Fruit fly (Drosophila melanogaster) whole organism, embryonic: ENCODE measurements around the gene Sbf.

ENCODE experiments used
- ATbp ChIP-seq: fragments of 200-800 bp; sonication (Bioruptor generic); optimal IDR thresholded peaks from 2 replicates; lab custom pipeline; 2017; ENCODE audit warnings: missing biosample characterization, mild to moderate bottlenecking, missing genetic modification characterization, missing genetic modification reagents
- Atf-2 ChIP-seq: fragments of 200-800 bp; sonication (Bioruptor generic); optimal IDR thresholded peaks from 2 replicates; lab custom pipeline; 2016; ENCODE audit warnings: missing biosample characterization, missing genetic modification characterization
- CG10462 ChIP-seq: fragments of 200-800 bp; sonication (Bioruptor generic); optimal IDR thresholded peaks from 2 replicates; lab custom pipeline; 2016; ENCODE audit warnings: missing biosample characterization, missing genetic modification characterization
- CG14050 ChIP-seq: fragments of 200-800 bp; sonication (Bioruptor generic); IDR thresholded peaks from 3 replicates; pipeline ENCODE4 v1.3.6; 2022; ENCODE audit warnings: missing biosample characterization, missing genetic modification characterization
- CG15479 ChIP-seq: fragments of 200-800 bp; sonication (Bioruptor generic); optimal IDR thresholded peaks from 3 replicates; lab custom pipeline; 2019; ENCODE audit warnings: missing biosample characterization, mild to moderate bottlenecking, missing genetic modification characterization, moderate library complexity
- CG18764 ChIP-seq: fragments of 200-800 bp; sonication (Bioruptor generic); optimal IDR thresholded peaks from 3 replicates; lab custom pipeline; 2016; ENCODE audit warnings: missing biosample characterization, missing genetic modification characterization
- CG2120 ChIP-seq: fragments of 200-800 bp; sonication (Bioruptor generic); optimal IDR thresholded peaks from 3 replicates; lab custom pipeline; 2016; ENCODE audit warnings: missing biosample characterization, missing genetic modification characterization
- CG30403 ChIP-seq: fragments of 200-800 bp; sonication (Bioruptor generic); optimal IDR thresholded peaks from 3 replicates; lab custom pipeline; 2016; ENCODE audit warnings: missing biosample characterization, missing genetic modification characterization
- CG3281 ChIP-seq: fragments of 200-800 bp; sonication (Bioruptor generic); optimal IDR thresholded peaks from 3 replicates; lab custom pipeline; 2017; ENCODE audit warnings: missing biosample characterization, mild to moderate bottlenecking, missing genetic modification characterization
- CG34376 ChIP-seq: fragments of 200-800 bp; sonication (Bioruptor generic); optimal IDR thresholded peaks from 2 replicates; lab custom pipeline; 2018; ENCODE audit warnings: missing biosample characterization, mild to moderate bottlenecking, missing genetic modification characterization
- CG3847 ChIP-seq: fragments of 200-800 bp; sonication (Bioruptor generic); IDR thresholded peaks from 2 replicates; pipeline ENCODE4 v1.3.6; 2022; ENCODE audit warnings: missing biosample characterization, missing genetic modification characterization
- CG4404 ChIP-seq: fragments of 200-800 bp; sonication (Bioruptor generic); IDR thresholded peaks from 2 replicates; pipeline ENCODE4 v1.3.6; 2022; ENCODE audit warnings: missing biosample characterization, missing genetic modification characterization
- CG6683 ChIP-seq: fragments of 200-800 bp; sonication (Bioruptor generic); optimal IDR thresholded peaks from 2 replicates; lab custom pipeline; 2017; ENCODE audit warnings: missing biosample characterization, mild to moderate bottlenecking, missing genetic modification characterization, missing genetic modification reagents
- CG6689 ChIP-seq: fragments of 200-800 bp; sonication (Bioruptor generic); IDR thresholded peaks from 2 replicates; pipeline ENCODE4 v1.3.6; 2022; ENCODE audit warnings: missing biosample characterization, missing genetic modification characterization
- CG6854 ChIP-seq: fragments of 200-800 bp; sonication (Bioruptor generic); optimal IDR thresholded peaks from 3 replicates; lab custom pipeline; 2017; ENCODE audit warnings: missing biosample characterization, mild to moderate bottlenecking, missing genetic modification characterization
- CG7786 ChIP-seq: fragments of 200-800 bp; sonication (Bioruptor generic); optimal IDR thresholded peaks from 2 replicates; lab custom pipeline; 2016; ENCODE audit warnings: missing biosample characterization, missing genetic modification characterization
- CG7928 ChIP-seq: fragments of 200-800 bp; sonication (Bioruptor generic); optimal IDR thresholded peaks from 2 replicates; lab custom pipeline; 2017; ENCODE audit warnings: missing biosample characterization, mild to moderate bottlenecking, missing genetic modification characterization
- CG7987 ChIP-seq: fragments of 200-800 bp; sonication (Bioruptor generic); optimal IDR thresholded peaks from 2 replicates; lab custom pipeline; 2018; ENCODE audit warnings: missing biosample characterization, mild to moderate bottlenecking, missing genetic modification characterization, moderate library complexity
- CG8281 ChIP-seq: fragments of 200-800 bp; sonication (Bioruptor generic); optimal IDR thresholded peaks from 2 replicates; lab custom pipeline; 2018; ENCODE audit warnings: missing biosample characterization, mild to moderate bottlenecking, missing genetic modification characterization, moderate library complexity
- CG8290 ChIP-seq, 3 experiments: fragments of 200-800 bp; sonication (Bioruptor generic); optimal IDR thresholded peaks; 2 replicates each; lab custom pipeline; 2016 to 2019; ENCODE audit warnings: missing biosample characterization in 3 of 3, missing genetic modification characterization in 3 of 3, mild to moderate bottlenecking in 2 of 3, moderate library complexity in 1 of 3
- Camta ChIP-seq: fragments of 200-800 bp; sonication (Bioruptor generic); optimal IDR thresholded peaks from 2 replicates; lab custom pipeline; 2016; ENCODE audit warnings: missing biosample characterization, missing genetic modification characterization
- D19B ChIP-seq: fragments of 200-800 bp; sonication (Bioruptor generic); optimal IDR thresholded peaks from 2 replicates; lab custom pipeline; 2017; ENCODE audit warnings: missing biosample characterization, mild to moderate bottlenecking, missing genetic modification characterization
- E2f1 ChIP-seq: fragments of 200-800 bp; sonication (Bioruptor generic); IDR thresholded peaks from 2 replicates; pipeline ENCODE4 v1.3.6; 2022; ENCODE audit warnings: missing biosample characterization, missing genetic modification characterization
- H15 ChIP-seq: fragments of 200-800 bp; sonication (Bioruptor generic); IDR thresholded peaks from 3 replicates; pipeline ENCODE4 v1.3.6; 2022; ENCODE audit warnings: missing biosample characterization, missing genetic modification characterization
- HLH54F ChIP-seq: fragments of 200-800 bp; sonication (Bioruptor generic); optimal IDR thresholded peaks from 3 replicates; lab custom pipeline; 2016; ENCODE audit warnings: missing biosample characterization, missing genetic modification characterization
- Oaz ChIP-seq: fragments of 200-800 bp; sonication (Bioruptor generic); IDR thresholded peaks from 2 replicates; pipeline ENCODE4 v1.3.6; 2022; ENCODE audit warnings: missing biosample characterization, missing genetic modification characterization
- Pdp1 ChIP-seq, 2 experiments: fragments of 200-800 bp; sonication (Bioruptor generic); optimal IDR thresholded peaks; 3 replicates each; lab custom pipeline; 2016; ENCODE audit warnings: missing biosample characterization in 2 of 2, missing genetic modification characterization in 2 of 2, mild to moderate bottlenecking in 1 of 2, moderate library complexity in 1 of 2
- Rx ChIP-seq: fragments of 200-800 bp; sonication (Bioruptor generic); IDR thresholded peaks from 2 replicates; pipeline ENCODE4 v1.3.6; 2022; ENCODE audit warnings: missing biosample characterization, missing genetic modification characterization
- Sox102F ChIP-seq: fragments of 200-800 bp; sonication (Bioruptor generic); optimal IDR thresholded peaks from 2 replicates; lab custom pipeline; 2018; ENCODE audit warnings: missing biosample characterization, mild to moderate bottlenecking, missing genetic modification characterization, moderate library complexity
- ash1 ChIP-seq: fragments of 200-800 bp; sonication (Bioruptor generic); optimal IDR thresholded peaks from 2 replicates; lab custom pipeline; 2018; ENCODE audit warnings: missing biosample characterization, mild to moderate bottlenecking, missing genetic modification characterization
- az2 ChIP-seq: fragments of 200-800 bp; sonication (Bioruptor generic); optimal IDR thresholded peaks from 3 replicates; lab custom pipeline; 2016; ENCODE audit warnings: missing biosample characterization, missing genetic modification characterization
- cad ChIP-seq: fragments of >200 bp; optimal IDR thresholded peaks from 2 replicates; lab custom pipeline; 2017; ENCODE audit warnings: missing biosample characterization, missing genetic modification characterization
- chm ChIP-seq: fragments of 200-800 bp; sonication (Bioruptor generic); IDR thresholded peaks from 2 replicates; pipeline ENCODE4 v1.3.6; 2022; ENCODE audit warnings: missing biosample characterization, missing genetic modification characterization
- esg ChIP-seq: fragments of 200-800 bp; sonication (Bioruptor generic); conservative IDR thresholded peaks from 2 replicates; pipeline ENCODE4 v1.3.6; 2022; ENCODE audit warnings: missing biosample characterization, missing genetic modification characterization
- eve ChIP-seq, 2 experiments: fragments of >200 bp; optimal IDR thresholded peaks; 2 replicates each; lab custom pipeline; 2017; ENCODE audit warnings: missing biosample characterization in 2 of 2, missing genetic modification characterization in 2 of 2
- exex ChIP-seq: fragments of 200-800 bp; sonication (Bioruptor generic); optimal IDR thresholded peaks from 4 replicates; lab custom pipeline; 2018; ENCODE audit warnings: missing biosample characterization, mild to moderate bottlenecking, missing genetic modification characterization, moderate library complexity
- fd64A ChIP-seq: fragments of 200-800 bp; sonication (Bioruptor generic); optimal IDR thresholded peaks from 3 replicates; lab custom pipeline; 2018; ENCODE audit warnings: missing biosample characterization, mild to moderate bottlenecking, missing genetic modification characterization
- gce ChIP-seq: fragments of 200-800 bp; sonication (Bioruptor generic); IDR thresholded peaks from 3 replicates; pipeline ENCODE4 v1.3.6; 2022; ENCODE audit warnings: missing biosample characterization, missing genetic modification characterization
- gsb-n ChIP-seq: fragments of 200-800 bp; sonication (Bioruptor generic); optimal IDR thresholded peaks from 3 replicates; lab custom pipeline; 2018; ENCODE audit warnings: missing biosample characterization, mild to moderate bottlenecking, missing genetic modification characterization
- mld ChIP-seq: fragments of 200-800 bp; sonication (Bioruptor generic); IDR thresholded peaks from 3 replicates; pipeline ENCODE4 v1.3.6; 2022; ENCODE audit warnings: missing biosample characterization, missing genetic modification characterization; ENCODE audit not compliant: partially characterized antibody
- oc ChIP-seq: fragments of 200-800 bp; sonication (Bioruptor generic); optimal IDR thresholded peaks from 2 replicates; lab custom pipeline; 2018; ENCODE audit warnings: missing biosample characterization, mild to moderate bottlenecking, missing genetic modification characterization, moderate library complexity
- odd ChIP-seq: fragments of 200-800 bp; sonication (Bioruptor generic); optimal IDR thresholded peaks from 2 replicates; lab custom pipeline; 2017; ENCODE audit warnings: missing biosample characterization, mild to moderate bottlenecking, missing genetic modification characterization
- onecut ChIP-seq: fragments of 200-800 bp; sonication (Bioruptor generic); IDR thresholded peaks from 2 replicates; pipeline ENCODE4 v1.3.6; 2022; ENCODE audit warnings: missing biosample characterization, missing genetic modification characterization
- pum ChIP-seq: fragments of 200-800 bp; sonication (Bioruptor generic); optimal IDR thresholded peaks from 2 replicates; lab custom pipeline; 2016; ENCODE audit warnings: missing biosample characterization, missing genetic modification characterization
- ro ChIP-seq: fragments of 200-800 bp; sonication (Bioruptor generic); IDR thresholded peaks from 2 replicates; pipeline ENCODE4 v1.3.6; 2022; ENCODE audit warnings: missing biosample characterization, missing genetic modification characterization
- row ChIP-seq: fragments of 200-800 bp; sonication (Bioruptor generic); IDR thresholded peaks from 3 replicates; pipeline ENCODE4 v1.3.6; 2022; ENCODE audit warnings: missing biosample characterization, missing genetic modification characterization
- sc ChIP-seq, 3 experiments: fragments of >200 bp in 2 of 3; fragments of 200-800 bp in 1 of 3; sonication (Bioruptor generic) in 1 of 3; optimal IDR thresholded peaks; 2 replicates in 2 of 3; 3 replicates in 1 of 3; lab custom pipeline; 2017; ENCODE audit warnings: mild to moderate bottlenecking in 1 of 3, missing biosample characterization in 1 of 3, missing genetic modification characterization in 1 of 3, missing genetic modification reagents in 1 of 3
- tio ChIP-seq: fragments of 200-800 bp; sonication (Bioruptor generic); optimal IDR thresholded peaks from 2 replicates; lab custom pipeline; 2017; ENCODE audit warnings: missing biosample characterization, missing genetic modification characterization, inconsistent platforms
- zen ChIP-seq: fragments of 200-800 bp; sonication (Bioruptor generic); optimal IDR thresholded peaks from 3 replicates; lab custom pipeline; 2018; ENCODE audit warnings: missing biosample characterization, mild to moderate bottlenecking, missing genetic modification characterization, moderate library complexity
- zf30C ChIP-seq: fragments of 200-800 bp; sonication (Bioruptor generic); optimal IDR thresholded peaks from 3 replicates; lab custom pipeline; 2018; ENCODE audit warnings: missing biosample characterization, mild to moderate bottlenecking, missing genetic modification characterization

Gene Sbf

DNA sequence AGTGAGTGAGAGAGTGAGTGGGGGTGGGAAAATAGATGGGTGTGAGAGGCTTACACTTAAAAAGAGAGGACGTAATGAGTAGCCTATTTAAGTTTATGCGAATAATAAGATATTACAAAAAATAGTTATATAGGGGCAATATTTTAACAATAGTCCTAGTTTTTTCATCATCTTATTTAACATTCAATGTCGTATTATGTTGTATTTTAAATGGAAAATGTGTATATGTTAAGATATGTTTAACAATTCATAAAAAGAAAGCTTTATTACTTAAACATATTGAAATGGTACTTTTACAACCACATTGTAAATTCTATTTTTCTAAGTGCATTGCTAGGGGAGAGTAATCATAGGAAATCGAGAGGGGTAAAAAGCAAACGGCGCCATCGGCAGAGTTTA is 22.8 kb downstream of the Sbf start (continued):
- TF ChIP-seq exex (peak; percentile 42), gce (GFP tag; lab: Robert Waterston, UW) (no peak), pum (GFP tag; lab: Kevin White, UChicago) (peak; percentile 27), oc (tag; lab: Kevin White, UChicago) (no peak), CG6854 (GFP tag; lab: Kevin White, UChicago) (peak; percentile 73), ash1 (no peak), row (peak; percentile 77), fd64A (GFP tag; lab: Kevin White, UChicago) (no peak), CG6689 (GFP tag; lab: Robert Waterston, UW) (peak; percentile 46; the same call in 1 of the 2 replicates), CG34376 (GFP tag; lab: Kevin White, UChicago) (peak; percentile 59), gsb-n (tag; lab: Kevin White, UChicago) (peak; percentile 77), onecut (peak; percentile 4; the same call in 1 of the 2 replicates), D19B (GFP tag; lab: Kevin White, UChicago) (peak; percentile 18), odd (GFP tag; lab: Kevin White, UChicago) (peak; percentile 68), CG18764 (GFP tag; lab: Kevin White, UChicago) (peak; percentile 5), CG15479 (GFP tag; lab: Kevin White, UChicago) (no peak), chm (GFP tag; lab: Robert Waterston, UW) (no peak), Camta (GFP tag; lab: Kevin White, UChicago) (peak; percentile 13), esg (peak; percentile 55), CG3281 (GFP tag; lab: Kevin White, UChicago) (peak; percentile 72), CG4404 (GFP tag; lab: Robert Waterston, UW) (peak; percentile 39; the same call in 1 of the 2 replicates), Oaz (0 out of 2 replicates have a peak, but pooled peaks have one; percentile 23), ro (GFP tag; lab: Robert Waterston, UW) (no peak), CG10462 (GFP tag; lab: Kevin White, UChicago) (peak; percentile 4), mld (GFP tag; lab: Robert Waterston, UW) (no peak), E2f1 (GFP tag; lab: Robert Waterston, UW) (peak; percentile 49), ATbp (peak; percentile 41), Atf-2 (GFP tag; lab: Kevin White, UChicago) (peak; percentile 22), CG7928 (GFP tag; lab: Kevin White, UChicago) (no peak), CG8281 (tag; lab: Kevin White, UChicago) (peak; percentile 49), sc (optimal IDR thresholded peaks at IDR 0.05; lab: Kevin White, UChicago) (no peak), sc (GFP tag; optimal IDR thresholded peaks at IDR 0.05; lab: Kevin White, UChicago) (peak; percentile 39), tio (GFP tag; lab: Kevin White, UChicago) (peak; percentile 45), CG3847 (GFP tag; lab: Robert Waterston, UW) (peak; percentile 43; the same call in 1 of the 2 replicates), cad (GFP tag; lab: Kevin White, UChicago) (no peak), zf30C (GFP tag; lab: Kevin White, UChicago) (peak; percentile 94), CG30403 (GFP tag; lab: Kevin White, UChicago) (peak; percentile 79), eve (GFP tag; optimal IDR thresholded peaks at IDR 0.05; lab: Kevin White, UChicago) (no peak), CG2120 (GFP tag; lab: Kevin White, UChicago) (peak; percentile 82), zen (tag; lab: Kevin White, UChicago) (peak; percentile 47), CG7987 (GFP tag; lab: Kevin White, UChicago) (no peak), CG14050 (GFP tag; lab: Robert Waterston, UW) (no peak), HLH54F (no peak), Pdp1 (GFP tag; optimal IDR thresholded peaks at IDR 0.05; lab: Kevin White, UChicago) (peak; percentile 6 to 37), CG6683 (peak; percentile 58), Sox102F (GFP tag; lab: Kevin White, UChicago) (peak; percentile 74), CG8290 (GFP tag; optimal IDR thresholded peaks at IDR 0.05; lab: Kevin White, UChicago) (peak; percentile 19), CG8290 (tag; optimal IDR thresholded peaks at IDR 0.05; lab: Kevin White, UChicago) (no peak), H15 (GFP tag; lab: Robert Waterston, UW) (no peak), CG7786 (GFP tag; lab: Kevin White, UChicago) (peak; percentile 30), Rx (GFP tag; lab: Robert Waterston, UW) (no peak), az2 (GFP tag; lab: Kevin White, UChicago) (peak; percentile 62)
